Worm (Caenorhabditis elegans) whole organism, midembryonic: Measurements from ENCODE around the gene fbxa-215.

Experiments used
- T22C8.4 ChIP-seq: fragments of 200-800 bp; sonication (Bioruptor generic); IDR thresholded peaks from 2 replicates; pipeline ENCODE4 v1.3.6; 2022; ENCODE audit warnings: missing genetic modification characterization, missing compliant biosample characterization
- cog-1 ChIP-seq: sonication (generic microtip); optimal IDR thresholded peaks from 2 replicates; lab custom pipeline; 2016; ENCODE audit warnings: missing genetic modification characterization, missing compliant biosample characterization
- flt-1 ChIP-seq: fragments of 200-800 bp; sonication (Bioruptor generic); IDR thresholded peaks from 2 replicates; pipeline ENCODE4 v1.3.6; 2022; ENCODE audit warnings: missing genetic modification characterization, missing compliant biosample characterization
- klf-2 ChIP-seq: fragments of 200-800 bp; sonication (Bioruptor generic); conservative IDR thresholded peaks from 2 replicates; pipeline ENCODE4 v1.3.6; 2022; ENCODE audit warnings: missing genetic modification reagents, missing genetic modification characterization, missing compliant biosample characterization
- med-1 ChIP-seq: sonication (generic microtip); optimal IDR thresholded peaks from 2 replicates; lab custom pipeline; 2017; ENCODE audit warnings: missing genetic modification characterization, mild to moderate bottlenecking, missing compliant biosample characterization, antibody characterized with exemption, missing genetic modification reagents; ENCODE audit not compliant: insufficient read depth
- ref-1 ChIP-seq: fragments of 200-800 bp; sonication (Bioruptor generic); conservative IDR thresholded peaks from 2 replicates; pipeline ENCODE4 v1.3.6; 2022; ENCODE audit warnings: missing genetic modification reagents, missing genetic modification characterization, missing compliant biosample characterization
- tab-1 ChIP-seq: fragments of 200-800 bp; sonication (Bioruptor generic); IDR thresholded peaks from 2 replicates; pipeline ENCODE4 v1.3.6; 2022; ENCODE audit warnings: missing genetic modification characterization, missing compliant biosample characterization
- ztf-23 ChIP-seq: fragments of 200-800 bp; sonication (Bioruptor generic); IDR thresholded peaks from 2 replicates; pipeline ENCODE4 v1.3.6; 2022; ENCODE audit warnings: missing genetic modification reagents, missing genetic modification characterization, missing compliant biosample characterization
- ztf-29 ChIP-seq: fragments of 200-800 bp; sonication (Bioruptor generic); IDR thresholded peaks from 2 replicates; pipeline ENCODE4 v1.3.6; 2022; ENCODE audit warnings: missing genetic modification reagents, missing genetic modification characterization, missing compliant biosample characterization

The fbxa-215 gene

ce11 chrIV:13666849-13667430, at the start of gene fbxa-215:
Gene fbxa-215, minus strand, starts transcription at chrIV:13666909.
- no peak for TF ChIP-seq tab-1 (GFP tag; lab: Robert Waterston, UW)
- TF ChIP-seq flt-1 (GFP tag; lab: Robert Waterston, UW), result no peak
- no peak for TF ChIP-seq cog-1 (tag; lab: Kevin White, UChicago)
- TF ChIP-seq T22C8.4 (GFP tag; lab: Robert Waterston, UW), result no peak
- no peak for TF ChIP-seq med-1 (GFP tag; lab: Kevin White, UChicago)
- TF ChIP-seq klf-2 (GFP tag; lab: Robert Waterston, UW), result no peak
- TF ChIP-seq ztf-23 (GFP tag; lab: Robert Waterston, UW), result no peak
- no peak for TF ChIP-seq ztf-29 (GFP tag; lab: Robert Waterston, UW)
- TF ChIP-seq ref-1, result no peak

ce11 chrIV:13716279-13716678, 49.6 kb upstream of the fbxa-215 start, which contains the start of gene C47A4.1:
Gene C47A4.1, minus strand, starts transcription at chrIV:13716379.
- no peak for TF ChIP-seq T22C8.4 (GFP tag; lab: Robert Waterston, UW)
- no peak for TF ChIP-seq ref-1
- no peak for TF ChIP-seq tab-1 (GFP tag; lab: Robert Waterston, UW)
- no peak for TF ChIP-seq klf-2 (GFP tag; lab: Robert Waterston, UW)
- no peak for TF ChIP-seq med-1 (GFP tag; lab: Kevin White, UChicago)
- no peak for TF ChIP-seq ztf-29 (GFP tag; lab: Robert Waterston, UW)
- no peak for TF ChIP-seq ztf-23 (GFP tag; lab: Robert Waterston, UW)
- TF ChIP-seq cog-1 (tag; lab: Kevin White, UChicago), result no peak
- no peak for TF ChIP-seq flt-1 (GFP tag; lab: Robert Waterston, UW)

ce11 chrIV:13710367-13710766, 43.7 kb upstream of the fbxa-215 start:
- no peak for TF ChIP-seq ztf-23 (GFP tag; lab: Robert Waterston, UW)

- no peak for TF ChIP-seq ztf-23 (GFP tag; lab: Robert Waterston, UW)
Observed at ce11 chrIV:13709069-13709640, 42.4 kb upstream of the fbxa-215 start.

ce11 chrIV:13707894-13708293, 41.2 kb upstream of the fbxa-215 start:
- TF ChIP-seq cog-1 (tag; lab: Kevin White, UChicago), result peak; percentile 19
- TF ChIP-seq ztf-23 (GFP tag; lab: Robert Waterston, UW), result no peak

- TF ChIP-seq cog-1 (tag; lab: Kevin White, UChicago) (peak; percentile 17), flt-1 (GFP tag; lab: Robert Waterston, UW) (no peak), tab-1 (GFP tag; lab: Robert Waterston, UW) (no peak), ztf-23 (GFP tag; lab: Robert Waterston, UW) (0 out of 2 replicates have a peak, but pooled peaks have one; percentile 38), klf-2 (GFP tag; lab: Robert Waterston, UW) (no peak)
Observed at ce11 chrIV:13703828-13704425, 37.2 kb upstream of the fbxa-215 start, which contains the start of gene tlp-1. Gene tlp-1, minus strand, starts transcription at chrIV:13704082.

- TF ChIP-seq T22C8.4 (GFP tag; lab: Robert Waterston, UW) (no peak), tab-1 (GFP tag; lab: Robert Waterston, UW) (no peak), med-1 (GFP tag; lab: Kevin White, UChicago) (no peak)
Observed at ce11 chrIV:13702681-13703080, 36.0 kb upstream of the fbxa-215 start.

ce11 chrIV:13701472-13701871, 34.8 kb upstream of the fbxa-215 start:
- TF ChIP-seq klf-2 (GFP tag; lab: Robert Waterston, UW), result no peak
- no peak for TF ChIP-seq ref-1
- no peak for TF ChIP-seq cog-1 (tag; lab: Kevin White, UChicago)
- TF ChIP-seq ztf-23 (GFP tag; lab: Robert Waterston, UW), result no peak
- TF ChIP-seq ztf-29 (GFP tag; lab: Robert Waterston, UW), result no peak
- TF ChIP-seq T22C8.4 (GFP tag; lab: Robert Waterston, UW), result no peak
- TF ChIP-seq tab-1 (GFP tag; lab: Robert Waterston, UW), result no peak
- TF ChIP-seq med-1 (GFP tag; lab: Kevin White, UChicago), result no peak
- TF ChIP-seq flt-1 (GFP tag; lab: Robert Waterston, UW), result no peak

ce11 chrIV:13700847-13701246, 34.1 kb upstream of the fbxa-215 start:
- TF ChIP-seq klf-2 (GFP tag; lab: Robert Waterston, UW), result no peak
- no peak for TF ChIP-seq tab-1 (GFP tag; lab: Robert Waterston, UW)
- TF ChIP-seq ref-1, result no peak
- no peak for TF ChIP-seq cog-1 (tag; lab: Kevin White, UChicago)
- TF ChIP-seq ztf-23 (GFP tag; lab: Robert Waterston, UW), result no peak
- TF ChIP-seq ztf-29 (GFP tag; lab: Robert Waterston, UW), result no peak
- TF ChIP-seq T22C8.4 (GFP tag; lab: Robert Waterston, UW), result no peak
- no peak for TF ChIP-seq flt-1 (GFP tag; lab: Robert Waterston, UW)
- TF ChIP-seq med-1 (GFP tag; lab: Kevin White, UChicago), result no peak

ce11 chrIV:13699384-13699788, 32.7 kb upstream of the fbxa-215 start:
- TF ChIP-seq klf-2 (GFP tag; lab: Robert Waterston, UW) (0 out of 2 replicates have a peak, but pooled peaks have one; percentile 12), ztf-23 (GFP tag; lab: Robert Waterston, UW) (no peak)
